Worm (Caenorhabditis elegans) whole organism, L4 larva: Measurements from ENCODE around the gene fbxa-139.

Experiments
- dve-1 ChIP-seq: sonication (generic microtip); optimal IDR thresholded peaks from 2 replicates; lab custom pipeline; 2017; ENCODE audit warnings: antibody characterized with exemption, mild to moderate bottlenecking, missing genetic modification characterization, missing compliant biosample characterization; ENCODE audit not compliant: insufficient read depth
- egl-27 ChIP-seq: sonication (generic microtip); optimal IDR thresholded peaks from 3 replicates; lab custom pipeline; 2017; ENCODE audit warnings: missing biosample characterization, missing genetic modification reagents, missing genetic modification characterization
- lin-13 ChIP-seq: fragments of 150-350 bp; optimal IDR thresholded peaks from 2 replicates; lab custom pipeline; 2014; ENCODE audit warnings: missing biosample characterization, missing genetic modification reagents, missing genetic modification characterization
- lin-15B ChIP-seq: fragments of 150-350 bp; sonication (generic microtip); optimal IDR thresholded peaks from 3 replicates; lab custom pipeline; 2014; ENCODE audit warnings: missing biosample characterization, missing genetic modification characterization
- mep-1 ChIP-seq: fragments of 150-350 bp; sonication (generic microtip); optimal IDR thresholded peaks from 3 replicates; lab custom pipeline; 2014; ENCODE audit warnings: missing biosample characterization, missing genetic modification characterization
- nhr-111 ChIP-seq: fragments of 200-800 bp; sonication (Bioruptor generic); optimal IDR thresholded peaks from 2 replicates; lab custom pipeline; 2018; ENCODE audit warnings: mild to moderate bottlenecking, missing genetic modification characterization, missing compliant biosample characterization
- nhr-28 ChIP-seq: fragments of 150-350 bp; optimal IDR thresholded peaks from 2 replicates; lab custom pipeline; 2014; ENCODE audit warnings: missing biosample characterization, missing genetic modification characterization
- nhr-77 ChIP-seq: fragments of 150-350 bp; optimal IDR thresholded peaks from 2 replicates; lab custom pipeline; 2014; ENCODE audit warnings: missing biosample characterization, missing genetic modification characterization
- php-3 ChIP-seq: fragments of 200-800 bp; sonication (Bioruptor generic); IDR thresholded peaks from 2 replicates; pipeline ENCODE4 v1.3.6; 2022; ENCODE audit warnings: missing genetic modification reagents, missing genetic modification characterization, missing compliant biosample characterization
- set-16 ChIP-seq: fragments of 200-800 bp; sonication (Bioruptor generic); IDR thresholded peaks from 2 replicates; pipeline ENCODE4 v1.3.6; 2022; ENCODE audit warnings: missing genetic modification reagents, missing genetic modification characterization, missing compliant biosample characterization
- snpc-1.2 ChIP-seq: fragments of 200-800 bp; sonication (Bioruptor generic); IDR thresholded peaks from 2 replicates; pipeline ENCODE4 v1.3.6; 2022; ENCODE audit warnings: missing genetic modification reagents, missing genetic modification characterization, missing compliant biosample characterization
- unc-130 ChIP-seq: sonication (generic microtip); optimal IDR thresholded peaks from 2 replicates; lab custom pipeline; 2016; ENCODE audit warnings: missing genetic modification reagents, missing genetic modification characterization, missing compliant biosample characterization
- unc-39 ChIP-seq: sonication (generic microtip); optimal IDR thresholded peaks from 2 replicates; lab custom pipeline; 2017; ENCODE audit warnings: missing biosample characterization, missing genetic modification characterization

- TF ChIP-seq lin-15B (tag; lab: Kevin White, UChicago) = no peak
- TF ChIP-seq unc-39 (tag; lab: Kevin White, UChicago) = no peak
- no peak for TF ChIP-seq unc-130 (GFP tag; lab: Kevin White, UChicago)
- no peak for TF ChIP-seq nhr-28 (tag; lab: Kevin White, UChicago)
- no peak for TF ChIP-seq dve-1 (tag; lab: Kevin White, UChicago)
- no peak for TF ChIP-seq nhr-111 (GFP tag; lab: Kevin White, UChicago)
- no peak for TF ChIP-seq php-3 (GFP tag; lab: Robert Waterston, UW)
- no peak for TF ChIP-seq lin-13 (GFP tag; lab: Kevin White, UChicago)
- no peak for TF ChIP-seq nhr-77 (tag; lab: Kevin White, UChicago)
- TF ChIP-seq mep-1 (tag; lab: Kevin White, UChicago) = no peak
- no peak for TF ChIP-seq egl-27 (tag; lab: Kevin White, UChicago)
- TF ChIP-seq snpc-1.2 = no peak
- no peak for TF ChIP-seq set-16
Observed at ce11 chrV:15602253-15602652, 7.8 kb upstream of the fbxa-139 start, which contains the start of gene fbxa-152.
